Worm (Caenorhabditis elegans): ENCODE measurements around the gene cec-8.

DNA sequence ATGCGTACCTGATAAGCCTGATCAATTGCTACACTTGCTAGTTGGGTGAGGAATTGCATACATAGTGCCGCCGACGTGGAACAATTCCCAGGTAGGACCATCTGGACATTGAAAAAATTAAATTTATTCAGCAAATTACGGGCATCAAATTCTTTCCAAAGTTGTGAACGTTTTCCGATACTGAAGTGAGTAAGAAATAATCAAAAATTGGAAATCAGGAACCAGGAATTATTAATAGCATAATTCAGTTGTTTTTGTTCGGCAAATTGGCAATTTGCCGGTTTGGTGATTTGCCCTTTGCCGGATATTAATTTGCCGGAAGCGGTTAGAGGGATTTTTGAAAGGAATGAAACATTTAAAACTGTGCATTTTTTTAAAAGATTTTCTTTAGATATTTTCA is 47.9 kb upstream of the cec-8 start, which contains the start of gene gsto-3:
- TF ChIP-seq nhr-12 (tag; optimal IDR thresholded peaks at IDR 0.05): no peak
- no peak for TF ChIP-seq bed-3 (GFP tag; optimal IDR thresholded peaks at IDR 0.05)
- no peak for TF ChIP-seq mab-5 (tag; optimal IDR thresholded peaks at IDR 0.05)
- TF ChIP-seq pha-4 (tag; optimal IDR thresholded peaks at IDR 0.05): no peak
- TF ChIP-seq snpc-4 (tag; optimal IDR thresholded peaks at IDR 0.05): no peak
- TF ChIP-seq ham-2 (GFP tag; optimal IDR thresholded peaks at IDR 0.05): no peak
- no peak for TF ChIP-seq ztf-11 (tag; optimal IDR thresholded peaks at IDR 0.05)
- no peak for TF ChIP-seq nhr-76 (tag; optimal IDR thresholded peaks at IDR 0.05)
- TF ChIP-seq blmp-1 (tag; optimal IDR thresholded peaks at IDR 0.05): no peak
- TF ChIP-seq lsy-2 (tag; optimal IDR thresholded peaks at IDR 0.05): no peak
- no peak for TF ChIP-seq sptf-1 (tag; optimal IDR thresholded peaks at IDR 0.05)

All from whole organism, mixed stage, embryonic.